Fruit fly (Drosophila melanogaster) whole organism, embryonic: ENCODE results near the gene Ostgamma.

Experiments used
- Ada2b ChIP-seq: fragments of 200-800 bp; sonication (Bioruptor generic); IDR thresholded peaks from 2 replicates; pipeline ENCODE4 v1.3.6; 2022; ENCODE audit warnings: missing biosample characterization, missing genetic modification characterization
- Awh ChIP-seq: fragments of 200-800 bp; sonication (Bioruptor generic); IDR thresholded peaks from 2 replicates; pipeline ENCODE4, ENCODE4 v1.3.6; 2022; ENCODE audit warnings: missing biosample characterization, missing genetic modification characterization
- BEAF-32 ChIP-seq: fragments of 200-800 bp; sonication (Bioruptor generic); optimal IDR thresholded peaks from 3 replicates; lab custom pipeline; 2017; ENCODE audit warnings: missing biosample characterization, missing genetic modification characterization, mild to moderate bottlenecking, moderate library complexity, missing genetic modification reagents
- C15 ChIP-seq: fragments of 200-800 bp; sonication (Bioruptor generic); IDR thresholded peaks from 3 replicates; pipeline ENCODE4 v1.3.6; 2022; ENCODE audit warnings: missing biosample characterization, missing genetic modification characterization
- CG1024 ChIP-seq: fragments of 200-800 bp; sonication (Bioruptor generic); IDR thresholded peaks from 2 replicates; pipeline ENCODE4 v1.3.6; 2022; ENCODE audit warnings: missing biosample characterization, missing genetic modification characterization
- CG10267 ChIP-seq: fragments of 200-800 bp; sonication (Bioruptor generic); optimal IDR thresholded peaks from 2 replicates; lab custom pipeline; 2018; ENCODE audit warnings: missing biosample characterization, mild to moderate bottlenecking, missing genetic modification characterization, moderate library complexity
- CG13775 ChIP-seq: fragments of 200-800 bp; sonication (Bioruptor generic); optimal IDR thresholded peaks from 3 replicates; lab custom pipeline; 2017; ENCODE audit warnings: missing biosample characterization, mild to moderate bottlenecking, missing genetic modification characterization
- CG16863 ChIP-seq: fragments of 200-800 bp; sonication (Bioruptor generic); optimal IDR thresholded peaks from 3 replicates; lab custom pipeline; 2016; ENCODE audit warnings: missing biosample characterization, missing genetic modification characterization
- CG17568 ChIP-seq: fragments of 200-800 bp; sonication (Bioruptor generic); optimal IDR thresholded peaks from 2 replicates; lab custom pipeline; 2018; ENCODE audit warnings: missing biosample characterization, mild to moderate bottlenecking, missing genetic modification characterization, moderate library complexity
- CG17802 ChIP-seq: fragments of 200-800 bp; sonication (Bioruptor generic); optimal IDR thresholded peaks from 2 replicates; lab custom pipeline; 2018; ENCODE audit warnings: missing biosample characterization, mild to moderate bottlenecking, missing genetic modification characterization, moderate library complexity
- CG30431 ChIP-seq: fragments of 200-800 bp; sonication (Bioruptor generic); optimal IDR thresholded peaks from 2 replicates; lab custom pipeline; 2017; ENCODE audit warnings: missing biosample characterization, missing genetic modification characterization
- CG3065 ChIP-seq: fragments of 200-800 bp; sonication (Bioruptor generic); optimal IDR thresholded peaks from 2 replicates; lab custom pipeline; 2016; ENCODE audit warnings: missing biosample characterization, missing genetic modification characterization
- CG33213 ChIP-seq: fragments of 200-800 bp; sonication (Bioruptor generic); optimal IDR thresholded peaks from 3 replicates; lab custom pipeline; 2016; ENCODE audit warnings: missing biosample characterization, missing genetic modification characterization
- CG34224 ChIP-seq: fragments of 200-800 bp; sonication (Bioruptor generic); IDR thresholded peaks from 3 replicates; pipeline ENCODE4 v1.3.6; 2022; ENCODE audit warnings: missing biosample characterization, missing genetic modification characterization; ENCODE audit not compliant: partially characterized antibody
- CG3838 ChIP-seq: fragments of 200-800 bp; sonication (Bioruptor generic); optimal IDR thresholded peaks from 3 replicates; lab custom pipeline; 2016; ENCODE audit warnings: missing biosample characterization, missing genetic modification characterization
- CG3995 ChIP-seq: fragments of 200-800 bp; sonication (Bioruptor generic); optimal IDR thresholded peaks from 3 replicates; lab custom pipeline; 2016; ENCODE audit warnings: missing biosample characterization, missing genetic modification characterization
- CG4360 ChIP-seq: fragments of 200-800 bp; sonication (Bioruptor generic); IDR thresholded peaks from 2 replicates; pipeline ENCODE4 v1.3.6; 2022; ENCODE audit warnings: missing biosample characterization, missing genetic modification characterization
- CG4854 ChIP-seq: fragments of 200-800 bp; sonication (Bioruptor generic); optimal IDR thresholded peaks from 2 replicates; lab custom pipeline; 2016; ENCODE audit warnings: missing biosample characterization, missing genetic modification characterization, inconsistent platforms
- CG8359 ChIP-seq: fragments of 200-800 bp; sonication (Bioruptor generic); optimal IDR thresholded peaks from 2 replicates; lab custom pipeline; 2017; ENCODE audit warnings: missing biosample characterization, mild to moderate bottlenecking, missing genetic modification characterization, borderline replicate concordance
- CG8924 ChIP-seq: fragments of 200-800 bp; optimal IDR thresholded peaks from 3 replicates; lab custom pipeline; 2019; ENCODE audit warnings: missing biosample characterization, mild to moderate bottlenecking, missing genetic modification characterization, moderate library complexity
- CG8944 ChIP-seq: fragments of 200-800 bp; sonication (Bioruptor generic); optimal IDR thresholded peaks from 3 replicates; lab custom pipeline; 2016; ENCODE audit warnings: missing biosample characterization, missing genetic modification characterization
- CoRest ChIP-seq: fragments of 200-800 bp; sonication (Bioruptor generic); optimal IDR thresholded peaks from 3 replicates; lab custom pipeline; 2018; ENCODE audit warnings: missing biosample characterization, mild to moderate bottlenecking, missing genetic modification characterization, moderate library complexity
- D19A ChIP-seq: fragments of 200-800 bp; optimal IDR thresholded peaks from 3 replicates; lab custom pipeline; 2019; ENCODE audit warnings: missing biosample characterization, mild to moderate bottlenecking, missing genetic modification characterization, moderate library complexity
- Dll ChIP-seq: fragments of 200-800 bp; sonication (Bioruptor generic); IDR thresholded peaks from 4 replicates; pipeline ENCODE4 v1.3.6; 2022; ENCODE audit warnings: missing biosample characterization, missing genetic modification characterization; ENCODE audit not compliant: partially characterized antibody
- Eip74EF ChIP-seq, 2 experiments: fragments of 200-800 bp in 1 of 2; fragments of >200 bp in 1 of 2; sonication (Bioruptor generic) in 1 of 2; optimal IDR thresholded peaks; 2 replicates each; lab custom pipeline; 2017 to 2019; ENCODE audit warnings: missing biosample characterization in 2 of 2, missing genetic modification characterization in 2 of 2, mild to moderate bottlenecking in 1 of 2, moderate library complexity in 1 of 2
- Ets97D ChIP-seq: fragments of 200-800 bp; sonication (Bioruptor generic); optimal IDR thresholded peaks from 3 replicates; lab custom pipeline; 2016; ENCODE audit warnings: missing biosample characterization, missing genetic modification characterization
- Fer1 ChIP-seq: fragments of 200-800 bp; sonication (Bioruptor generic); optimal IDR thresholded peaks from 2 replicates; lab custom pipeline; 2017; ENCODE audit warnings: missing biosample characterization, mild to moderate bottlenecking, missing genetic modification characterization
- Meics ChIP-seq: fragments of 200-800 bp; sonication (Bioruptor generic); optimal IDR thresholded peaks from 2 replicates; lab custom pipeline; 2017; ENCODE audit warnings: missing biosample characterization, mild to moderate bottlenecking, missing genetic modification characterization
- Ravus ChIP-seq: fragments of 200-800 bp; sonication (Bioruptor generic); IDR thresholded peaks from 2 replicates; pipeline ENCODE4 v1.3.6; 2022; ENCODE audit warnings: missing biosample characterization, missing genetic modification characterization
- Rfx ChIP-seq: fragments of 200-800 bp; sonication (Bioruptor generic); IDR thresholded peaks from 2 replicates; pipeline ENCODE4 v1.3.6; 2022; ENCODE audit warnings: missing biosample characterization, missing genetic modification characterization
- Scr ChIP-seq: fragments of 200-800 bp; sonication (Bioruptor generic); IDR thresholded peaks from 2 replicates; pipeline ENCODE4 v1.3.6; 2022; ENCODE audit warnings: missing biosample characterization, missing genetic modification characterization; ENCODE audit not compliant: partially characterized antibody
- Xbp1 ChIP-seq: fragments of 200-800 bp; sonication (Bioruptor generic); optimal IDR thresholded peaks from 3 replicates; lab custom pipeline; 2016; ENCODE audit warnings: missing biosample characterization, mild to moderate bottlenecking, missing genetic modification characterization
- disco-r ChIP-seq: fragments of 200-800 bp; sonication (Bioruptor generic); optimal IDR thresholded peaks from 2 replicates; lab custom pipeline; 2016; ENCODE audit warnings: missing biosample characterization, missing genetic modification characterization
- emc ChIP-seq: fragments of 200-800 bp; sonication (Bioruptor generic); optimal IDR thresholded peaks from 2 replicates; lab custom pipeline; 2016; ENCODE audit warnings: missing biosample characterization, missing genetic modification characterization
- eyg ChIP-seq: fragments of 200-800 bp; sonication (Bioruptor generic); optimal IDR thresholded peaks from 3 replicates; lab custom pipeline; 2016; ENCODE audit warnings: missing biosample characterization, missing genetic modification characterization
- fd102C ChIP-seq: fragments of 200-800 bp; sonication (Bioruptor generic); optimal IDR thresholded peaks from 2 replicates; lab custom pipeline; 2018; ENCODE audit warnings: missing biosample characterization, mild to moderate bottlenecking, missing genetic modification characterization, moderate library complexity
- grau ChIP-seq: fragments of 200-800 bp; optimal IDR thresholded peaks from 3 replicates; lab custom pipeline; 2019; ENCODE audit warnings: missing biosample characterization, mild to moderate bottlenecking, missing genetic modification characterization, moderate library complexity
- gro ChIP-seq: fragments of 200-800 bp; sonication (Bioruptor generic); optimal IDR thresholded peaks from 2 replicates; lab custom pipeline; 2016; ENCODE audit warnings: missing biosample characterization, missing genetic modification characterization
- h ChIP-seq: fragments of >200 bp; optimal IDR thresholded peaks from 2 replicates; lab custom pipeline; 2017
- kni ChIP-seq: fragments of 200-800 bp; sonication (Bioruptor generic); optimal IDR thresholded peaks from 3 replicates; lab custom pipeline; 2017; ENCODE audit warnings: mild to moderate bottlenecking, missing biosample characterization, missing genetic modification reagents, missing genetic modification characterization
- lbe ChIP-seq: fragments of 200-800 bp; sonication (Bioruptor generic); optimal IDR thresholded peaks from 2 replicates; lab custom pipeline; 2016; ENCODE audit warnings: missing biosample characterization, mild to moderate bottlenecking, missing genetic modification characterization
- nerfin-1 ChIP-seq: fragments of 200-800 bp; sonication (Bioruptor generic); optimal IDR thresholded peaks from 3 replicates; lab custom pipeline; 2019; ENCODE audit warnings: missing biosample characterization, mild to moderate bottlenecking, missing genetic modification characterization, moderate library complexity
- nmo ChIP-seq: fragments of 200-800 bp; sonication (Bioruptor generic); optimal IDR thresholded peaks from 2 replicates; lab custom pipeline; 2018; ENCODE audit warnings: missing biosample characterization, mild to moderate bottlenecking, missing genetic modification characterization, moderate library complexity
- sd ChIP-seq: fragments of 200-800 bp; sonication (Bioruptor generic); optimal IDR thresholded peaks from 3 replicates; lab custom pipeline; 2018; ENCODE audit warnings: missing biosample characterization, mild to moderate bottlenecking, missing genetic modification characterization, moderate library complexity
- sens ChIP-seq: fragments of 200-800 bp; sonication (Bioruptor generic); peaks from one replicate; lab custom pipeline; 2016; ENCODE audit warnings: missing biosample characterization, missing genetic modification characterization
- stwl ChIP-seq: fragments of 200-800 bp; sonication (Bioruptor generic); optimal IDR thresholded peaks from 3 replicates; lab custom pipeline; 2018; ENCODE audit warnings: missing biosample characterization, mild to moderate bottlenecking, missing genetic modification characterization, moderate library complexity
- vnd ChIP-seq: fragments of 200-800 bp; sonication (Bioruptor generic); IDR thresholded peaks from 3 replicates; pipeline ENCODE4 v1.3.6; 2022; ENCODE audit warnings: missing biosample characterization, missing genetic modification characterization; ENCODE audit not compliant: partially characterized antibody
- wek ChIP-seq: fragments of 200-800 bp; sonication (Bioruptor generic); optimal IDR thresholded peaks from 3 replicates; lab custom pipeline; 2018; ENCODE audit warnings: missing biosample characterization, mild to moderate bottlenecking, missing genetic modification characterization, moderate library complexity
- yki ChIP-seq: fragments of >200 bp; optimal IDR thresholded peaks from 3 replicates; lab custom pipeline; 2018

The Ostgamma gene

dm6 chr2L:8300220-8301167 is 7.5 kb downstream of the Ostgamma start, which contains the start of gene Btk (continued):
- no peak for TF ChIP-seq Fer1 (GFP tag; lab: Kevin White, UChicago)
- TF ChIP-seq CG34224, result 0 out of 3 replicates have a peak, but pooled peaks have one; percentile 16
- no peak for TF ChIP-seq CG3838 (GFP tag; lab: Kevin White, UChicago)
- no peak for TF ChIP-seq Scr (GFP tag; lab: Robert Waterston, UW)
- no peak for TF ChIP-seq gro (GFP tag; lab: Kevin White, UChicago)
- TF ChIP-seq disco-r (GFP tag; lab: Kevin White, UChicago), result no peak
- no peak for TF ChIP-seq Meics (GFP tag; lab: Kevin White, UChicago)
- TF ChIP-seq Dll (GFP tag; lab: Robert Waterston, UW), result peak; percentile 53; the same call in 1 of the 4 replicates
- no peak for TF ChIP-seq Ets97D (GFP tag; lab: Kevin White, UChicago)
- peak; percentile 77 for TF ChIP-seq sens
- TF ChIP-seq CG33213 (GFP tag; lab: Kevin White, UChicago), result peak; percentile 8
- no peak for TF ChIP-seq eyg (GFP tag; lab: Kevin White, UChicago)
- peak; percentile 16 for TF ChIP-seq nmo (GFP tag; lab: Kevin White, UChicago)
- peak; percentile 58 for TF ChIP-seq CG17568 (GFP tag; lab: Kevin White, UChicago)
- TF ChIP-seq CG8924, result peak; percentile 58
- no peak for TF ChIP-seq CG13775 (GFP tag; lab: Kevin White, UChicago)
- TF ChIP-seq nerfin-1 (tag; lab: Kevin White, UChicago), result peak; percentile 9
- peak; percentile 88 for TF ChIP-seq sd (tag; lab: Kevin White, UChicago)
- TF ChIP-seq CG8359 (GFP tag; lab: Kevin White, UChicago), result no peak
- peak; percentile 11 for TF ChIP-seq BEAF-32
- TF ChIP-seq CG8944 (GFP tag; lab: Kevin White, UChicago), result no peak
- TF ChIP-seq Rfx (GFP tag; lab: Robert Waterston, UW), result peak; percentile 21; the same call in 1 of the 2 replicates
- peak; percentile 44; the same call in 1 of the 2 replicates for TF ChIP-seq Awh (GFP tag; lab: Robert Waterston, UW)
- no peak for TF ChIP-seq wek (GFP tag; lab: Kevin White, UChicago)
- no peak for TF ChIP-seq CG17802 (tag; lab: Kevin White, UChicago)
- no peak for TF ChIP-seq CG3065 (GFP tag; lab: Kevin White, UChicago)
- TF ChIP-seq h (lab: Kevin White, UChicago), result no peak
- TF ChIP-seq Ravus (GFP tag; lab: Robert Waterston, UW), result no peak
- TF ChIP-seq Xbp1 (GFP tag; lab: Kevin White, UChicago), result no peak
- no peak for TF ChIP-seq Eip74EF (GFP tag; optimal IDR thresholded peaks at IDR 0.05; lab: Kevin White, UChicago)
- no peak for TF ChIP-seq emc (GFP tag; lab: Kevin White, UChicago)
- TF ChIP-seq grau (tag; lab: Kevin White, UChicago), result no peak
- peak; percentile 53 for TF ChIP-seq kni
- no peak for TF ChIP-seq yki (lab: Kevin White, UChicago)
- TF ChIP-seq CG16863 (GFP tag; lab: Kevin White, UChicago), result no peak
- no peak for TF ChIP-seq lbe
- no peak for TF ChIP-seq Ada2b
- peak; percentile 27 for TF ChIP-seq CoRest
- no peak for TF ChIP-seq CG1024 (GFP tag; lab: Robert Waterston, UW)
- no peak for TF ChIP-seq CG4854
- no peak for TF ChIP-seq C15 (GFP tag; lab: Robert Waterston, UW)
- no peak for TF ChIP-seq vnd
- no peak for TF ChIP-seq D19A (tag; lab: Kevin White, UChicago)
- peak; percentile 31 for TF ChIP-seq stwl (tag; lab: Kevin White, UChicago)
- TF ChIP-seq CG10267 (tag; lab: Kevin White, UChicago), result no peak
- TF ChIP-seq fd102C, result no peak
- no peak for TF ChIP-seq CG30431 (GFP tag; lab: Kevin White, UChicago)
- peak; percentile 55 for TF ChIP-seq CG3995
- peak; percentile 96 for TF ChIP-seq CG4360 (GFP tag; lab: Robert Waterston, UW)
